Fruit fly (Drosophila melanogaster): ENCODE results near the gene CG11248.

CG11248 gene

DNA sequence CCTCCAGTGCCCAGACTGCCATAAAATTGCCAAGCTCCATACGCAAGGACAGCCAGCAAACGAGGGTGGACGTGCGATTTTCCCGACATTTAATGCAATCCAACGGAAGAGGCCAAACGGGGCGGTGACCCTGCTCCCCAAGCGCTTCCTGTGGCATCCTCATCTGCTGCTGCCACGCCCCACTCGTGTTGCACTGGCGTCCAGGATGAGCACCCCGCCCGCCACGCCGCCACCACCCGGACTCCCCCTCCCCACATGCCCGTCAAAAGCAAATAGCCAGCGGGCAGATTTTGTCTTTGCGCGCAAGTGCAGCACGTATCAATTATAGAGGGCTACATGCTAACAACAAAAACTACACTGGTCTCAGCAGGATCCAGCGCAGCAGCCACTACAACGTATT lies 38.4 kb downstream of the CG11248 start:
- no peak for TF ChIP-seq CG7045 (GFP tag; optimal IDR thresholded peaks at IDR 0.05)
- no peak for TF ChIP-seq tj (GFP tag; optimal IDR thresholded peaks at IDR 0.05)
- no peak for TF ChIP-seq Crg-1 (GFP tag; optimal IDR thresholded peaks at IDR 0.05)
- TF ChIP-seq CG33017 (tag; optimal IDR thresholded peaks at IDR 0.05), result no peak
- no peak for TF ChIP-seq kay (GFP tag; ENCODE audit: borderline replicate concordance)
- TF ChIP-seq Hr96 (GFP tag; optimal IDR thresholded peaks at IDR 0.05), result no peak
- TF ChIP-seq ovo (GFP tag; optimal IDR thresholded peaks at IDR 0.05), result no peak
- TF ChIP-seq CG1620 (GFP tag; optimal IDR thresholded peaks at IDR 0.05), result no peak
- TF ChIP-seq Clk (GFP tag; optimal IDR thresholded peaks at IDR 0.05), result no peak
- TF ChIP-seq cnc (optimal IDR thresholded peaks at IDR 0.05), result no peak
- no peak for TF ChIP-seq pad (GFP tag; optimal IDR thresholded peaks at IDR 0.05)
- TF ChIP-seq CG12768 (GFP tag; optimal IDR thresholded peaks at IDR 0.05), result no peak
- TF ChIP-seq bab1 (GFP tag; optimal IDR thresholded peaks at IDR 0.05), result no peak
- TF ChIP-seq CG5204 (GFP tag; optimal IDR thresholded peaks at IDR 0.05), result no peak
- TF ChIP-seq Mnt (GFP tag; optimal IDR thresholded peaks at IDR 0.05), result no peak
- no peak for TF ChIP-seq cic (GFP tag; optimal IDR thresholded peaks at IDR 0.05)
- TF ChIP-seq CG7101 (tag; optimal IDR thresholded peaks at IDR 0.05), result no peak
- TF ChIP-seq CG11617 (GFP tag; optimal IDR thresholded peaks at IDR 0.05), result no peak
- no peak for TF ChIP-seq toe (GFP tag; optimal IDR thresholded peaks at IDR 0.05)
- TF ChIP-seq CG14711 (tag; optimal IDR thresholded peaks at IDR 0.05), result no peak

DNA sequence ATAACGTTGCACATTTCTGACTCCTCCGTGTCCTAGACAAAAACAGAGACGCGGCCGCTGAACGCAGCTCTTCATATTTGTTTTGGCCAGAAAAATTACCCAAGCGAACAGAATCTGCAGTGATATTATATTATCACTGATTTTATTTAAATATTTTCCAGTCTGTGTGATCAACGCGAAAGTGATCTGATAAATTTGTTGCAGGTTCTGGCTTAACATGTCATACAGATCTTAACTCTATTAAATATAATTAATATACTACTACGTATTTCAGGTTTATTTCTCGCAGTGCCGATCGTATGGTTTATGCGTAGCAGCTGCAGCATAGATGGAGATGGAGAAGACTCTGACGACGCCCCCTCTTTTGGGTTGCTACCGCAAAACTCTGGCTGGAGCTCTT lies 41.0 kb downstream of the CG11248 start:
- TF ChIP-seq toe (GFP tag; optimal IDR thresholded peaks at IDR 0.05), result no peak
- TF ChIP-seq Mnt (GFP tag; optimal IDR thresholded peaks at IDR 0.05), result no peak
- no peak for TF ChIP-seq CG11617 (GFP tag; optimal IDR thresholded peaks at IDR 0.05)
- TF ChIP-seq Hr96 (GFP tag; optimal IDR thresholded peaks at IDR 0.05), result no peak
- no peak for TF ChIP-seq pad (GFP tag; optimal IDR thresholded peaks at IDR 0.05)
- TF ChIP-seq kay (GFP tag; ENCODE audit: borderline replicate concordance), result no peak
- no peak for TF ChIP-seq cic (GFP tag; optimal IDR thresholded peaks at IDR 0.05)
- TF ChIP-seq bab1 (GFP tag; optimal IDR thresholded peaks at IDR 0.05), result no peak
- TF ChIP-seq CG7045 (GFP tag; optimal IDR thresholded peaks at IDR 0.05), result no peak
- no peak for TF ChIP-seq Crg-1 (GFP tag; optimal IDR thresholded peaks at IDR 0.05)
- no peak for TF ChIP-seq CG12768 (GFP tag; optimal IDR thresholded peaks at IDR 0.05)
- no peak for TF ChIP-seq CG7101 (tag; optimal IDR thresholded peaks at IDR 0.05)
- no peak for TF ChIP-seq cnc (optimal IDR thresholded peaks at IDR 0.05)
- TF ChIP-seq Clk (GFP tag; optimal IDR thresholded peaks at IDR 0.05), result no peak
- no peak for TF ChIP-seq tj (GFP tag; optimal IDR thresholded peaks at IDR 0.05)
- TF ChIP-seq CG5204 (GFP tag; optimal IDR thresholded peaks at IDR 0.05), result no peak
- TF ChIP-seq CG1620 (GFP tag; optimal IDR thresholded peaks at IDR 0.05), result no peak
- no peak for TF ChIP-seq CG33017 (tag; optimal IDR thresholded peaks at IDR 0.05)
- no peak for TF ChIP-seq ovo (GFP tag; optimal IDR thresholded peaks at IDR 0.05)
- no peak for TF ChIP-seq CG14711 (tag; optimal IDR thresholded peaks at IDR 0.05)

DNA sequence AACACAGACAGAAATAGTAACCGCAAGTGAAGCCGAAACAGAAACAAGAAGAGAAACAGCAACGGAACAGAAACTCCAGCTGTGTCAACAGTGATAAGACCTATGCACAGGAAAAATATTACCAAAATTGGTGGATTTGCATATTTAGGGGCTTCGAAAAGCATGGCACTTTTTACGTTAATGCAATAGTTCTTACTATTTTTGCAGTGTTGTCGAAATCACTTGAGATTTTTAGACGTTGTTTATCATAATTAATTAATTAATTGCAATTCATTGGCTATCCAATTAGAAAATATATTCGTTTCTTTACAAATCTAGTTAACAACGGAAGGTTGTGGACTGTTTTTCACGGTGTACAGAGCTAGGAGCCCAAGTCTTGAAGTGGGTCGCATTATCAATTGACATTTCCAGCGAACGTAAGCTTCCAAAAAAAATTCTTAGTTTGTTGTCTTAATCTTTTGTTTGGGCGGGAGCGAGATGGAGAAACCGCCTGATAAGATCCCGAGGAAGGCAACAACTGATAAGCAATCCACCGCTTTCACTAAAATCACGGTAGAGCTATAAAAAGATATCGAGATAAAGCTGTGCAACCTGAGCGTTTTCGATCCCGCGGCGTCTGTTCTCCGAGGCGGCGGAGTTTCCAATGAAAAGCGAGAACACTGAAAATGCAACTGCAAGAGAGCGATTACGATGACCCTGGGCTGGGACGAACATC lies 47.3 kb downstream of the CG11248 start:
- no peak for TF ChIP-seq CG1620 (GFP tag; optimal IDR thresholded peaks at IDR 0.05)
- peak; percentile 13 for TF ChIP-seq bab1 (GFP tag; optimal IDR thresholded peaks at IDR 0.05)
- TF ChIP-seq tj (GFP tag; optimal IDR thresholded peaks at IDR 0.05), result peak; percentile 48
- TF ChIP-seq CG7045 (GFP tag; optimal IDR thresholded peaks at IDR 0.05), result no peak
- no peak for TF ChIP-seq CG33017 (tag; optimal IDR thresholded peaks at IDR 0.05)

DNA sequence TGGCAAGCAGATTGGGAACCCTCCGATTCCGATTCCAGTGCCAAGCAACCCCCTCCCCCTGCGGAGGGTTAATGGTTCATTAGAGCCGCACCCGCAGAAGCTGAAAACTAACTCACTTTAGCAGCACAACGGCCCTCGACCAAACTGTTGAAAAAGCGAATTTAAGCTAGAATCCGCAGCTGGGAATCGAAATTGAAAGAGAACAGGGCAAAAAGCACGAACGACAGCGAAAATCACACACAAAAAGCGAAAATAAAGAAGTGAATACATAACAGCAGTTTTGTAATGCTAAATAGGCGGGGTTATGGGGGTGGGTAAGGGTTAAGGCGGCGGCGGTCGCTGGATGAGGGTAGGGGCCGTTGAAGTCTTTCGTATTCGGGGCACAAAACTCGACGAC lies 47.9 kb downstream of the CG11248 start:
- TF ChIP-seq ovo (GFP tag; optimal IDR thresholded peaks at IDR 0.05) (no peak), kay (GFP tag; ENCODE audit: borderline replicate concordance) (no peak), tj (GFP tag; optimal IDR thresholded peaks at IDR 0.05) (peak; percentile 74)

DNA sequence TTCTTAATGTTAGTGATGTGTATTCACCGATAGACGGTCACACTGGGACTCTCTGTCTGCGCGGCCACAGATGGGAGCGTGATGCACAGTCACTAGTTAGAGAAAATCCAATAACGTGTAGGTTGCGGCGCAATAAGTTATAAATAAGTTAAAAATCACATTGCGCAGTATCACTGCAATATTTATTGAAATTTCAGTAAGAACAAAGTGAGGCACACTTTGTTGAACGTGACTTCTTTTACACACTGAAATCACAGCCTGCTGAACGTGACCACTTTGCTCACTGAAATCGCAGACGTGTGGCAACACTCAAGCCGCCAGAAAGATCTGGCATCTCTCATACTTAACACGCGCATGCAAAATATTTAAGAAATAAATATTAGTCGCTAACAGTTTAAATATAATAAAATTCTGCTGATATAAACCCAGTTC lies 48.8 kb downstream of the CG11248 start, which contains the start of the genes CG11247 and Polr2H:
Gene CG11247, minus strand, starts transcription at position 191 of the 432 bp plus-strand sequence.
Gene Polr2H, plus strand, starts transcription at position 317 of the 432 bp plus-strand sequence.
- TF ChIP-seq Hr96 (GFP tag; optimal IDR thresholded peaks at IDR 0.05) (peak; percentile 86), bab1 (GFP tag; optimal IDR thresholded peaks at IDR 0.05) (peak; percentile 87), tj (GFP tag; optimal IDR thresholded peaks at IDR 0.05) (peak; percentile 45), Crg-1 (GFP tag; optimal IDR thresholded peaks at IDR 0.05) (peak; percentile 41), pad (GFP tag; optimal IDR thresholded peaks at IDR 0.05) (peak; percentile 42), kay (GFP tag; ENCODE audit: borderline replicate concordance) (peak; percentile 27), Mnt (GFP tag; optimal IDR thresholded peaks at IDR 0.05) (peak; percentile 83), toe (GFP tag; optimal IDR thresholded peaks at IDR 0.05) (peak; percentile 92), CG12768 (GFP tag; optimal IDR thresholded peaks at IDR 0.05) (peak; percentile 27), CG7045 (GFP tag; optimal IDR thresholded peaks at IDR 0.05) (peak; percentile 64), Clk (GFP tag; optimal IDR thresholded peaks at IDR 0.05) (peak; percentile 76), CG14711 (tag; optimal IDR thresholded peaks at IDR 0.05) (peak; percentile 65), ovo (GFP tag; optimal IDR thresholded peaks at IDR 0.05) (peak; percentile 15), CG33017 (tag; optimal IDR thresholded peaks at IDR 0.05) (peak; percentile 34), cic (GFP tag; optimal IDR thresholded peaks at IDR 0.05) (no peak), cnc (optimal IDR thresholded peaks at IDR 0.05) (no peak), CG1620 (GFP tag; optimal IDR thresholded peaks at IDR 0.05) (peak; percentile 84), CG5204 (GFP tag; optimal IDR thresholded peaks at IDR 0.05) (peak; percentile 84), CG11617 (GFP tag; optimal IDR thresholded peaks at IDR 0.05) (peak; percentile 56), CG7101 (tag; optimal IDR thresholded peaks at IDR 0.05) (peak; percentile 75)

DNA sequence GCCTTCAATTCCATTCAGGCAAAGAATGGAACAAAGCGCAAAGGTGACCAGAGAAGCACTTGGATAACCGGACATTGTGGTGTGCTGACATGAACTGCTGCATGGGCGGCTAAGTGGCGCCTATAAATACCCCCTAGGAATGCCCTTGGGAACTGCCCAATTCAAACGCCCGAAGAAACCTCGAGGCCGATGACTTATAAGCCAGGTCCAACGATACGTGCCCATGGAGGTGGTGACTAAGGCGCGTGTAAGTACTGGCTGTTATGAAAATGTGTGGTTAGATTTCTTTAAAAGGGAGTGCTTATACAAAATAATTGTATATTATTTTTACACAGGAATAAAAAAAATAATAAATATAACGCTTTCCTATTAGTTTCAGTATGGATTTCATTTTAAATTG lies 50.5 kb downstream of the CG11248 start, which contains the start of gene CG14570:
Gene CG14570, minus strand, starts transcription at position 101 of the 400 bp plus-strand sequence.
- TF ChIP-seq CG12768 (GFP tag; optimal IDR thresholded peaks at IDR 0.05) (no peak), pad (GFP tag; optimal IDR thresholded peaks at IDR 0.05) (no peak)

Measured in whole organism, adult.